Fruit fly (Drosophila melanogaster) whole organism, embryonic: Measurements from ENCODE around the gene Nup93-1.

Experiments used
- CG10321 ChIP-seq: fragments of 200-800 bp; sonication (Bioruptor generic); IDR thresholded peaks from 2 replicates; pipeline ENCODE4 v1.3.6; 2022; ENCODE audit warnings: missing biosample characterization, missing genetic modification characterization
- CG1233 ChIP-seq: fragments of 200-800 bp; sonication (Bioruptor generic); optimal IDR thresholded peaks from 4 replicates; lab custom pipeline; 2018; ENCODE audit warnings: missing biosample characterization, mild to moderate bottlenecking, missing genetic modification characterization
- CG13894 ChIP-seq: fragments of 200-800 bp; sonication (Bioruptor generic); optimal IDR thresholded peaks from 3 replicates; lab custom pipeline; 2018; ENCODE audit warnings: missing biosample characterization, mild to moderate bottlenecking, missing genetic modification characterization, moderate library complexity
- CG15514 ChIP-seq: fragments of 200-800 bp; sonication (Bioruptor generic); optimal IDR thresholded peaks from 3 replicates; lab custom pipeline; 2017; ENCODE audit warnings: missing biosample characterization, missing genetic modification characterization, mild to moderate bottlenecking, moderate library complexity, missing genetic modification reagents
- CG1647 ChIP-seq: fragments of 200-800 bp; sonication (Bioruptor generic); optimal IDR thresholded peaks from 3 replicates; lab custom pipeline; 2016; ENCODE audit warnings: missing biosample characterization, missing genetic modification characterization
- CG16863 ChIP-seq: fragments of 200-800 bp; sonication (Bioruptor generic); optimal IDR thresholded peaks from 3 replicates; lab custom pipeline; 2016; ENCODE audit warnings: missing biosample characterization, missing genetic modification characterization
- CG1832 ChIP-seq: fragments of 200-800 bp; sonication (Bioruptor generic); optimal IDR thresholded peaks from 2 replicates; lab custom pipeline; 2017; ENCODE audit warnings: missing biosample characterization, mild to moderate bottlenecking, missing genetic modification characterization, inconsistent platforms
- CG31365 ChIP-seq: fragments of 200-800 bp; sonication (Bioruptor generic); optimal IDR thresholded peaks from 2 replicates; lab custom pipeline; 2018; ENCODE audit warnings: missing biosample characterization, mild to moderate bottlenecking, missing genetic modification characterization
- CG32772 ChIP-seq: fragments of 200-800 bp; sonication (Bioruptor generic); IDR thresholded peaks from 2 replicates; pipeline ENCODE4 v1.3.6; 2022; ENCODE audit warnings: missing biosample characterization, missing genetic modification characterization
- CG6689 ChIP-seq: fragments of 200-800 bp; sonication (Bioruptor generic); IDR thresholded peaks from 2 replicates; pipeline ENCODE4 v1.3.6; 2022; ENCODE audit warnings: missing biosample characterization, missing genetic modification characterization
- CG6791 ChIP-seq: fragments of 200-800 bp; sonication (Bioruptor generic); IDR thresholded peaks from 3 replicates; pipeline ENCODE4 v1.3.6; 2022; ENCODE audit warnings: missing biosample characterization, missing genetic modification characterization; ENCODE audit not compliant: partially characterized antibody
- CG8478 ChIP-seq: fragments of >200 bp; optimal IDR thresholded peaks from 2 replicates; lab custom pipeline; 2018
- E2f2 ChIP-seq: fragments of 200-800 bp; sonication (Bioruptor generic); IDR thresholded peaks from 2 replicates; pipeline ENCODE4 v1.3.6; 2022; ENCODE audit warnings: missing biosample characterization, missing genetic modification characterization
- Ets65A ChIP-seq: fragments of 200-800 bp; sonication (Bioruptor generic); peaks from one replicate; lab custom pipeline; 2016; ENCODE audit warnings: missing biosample characterization, missing genetic modification characterization
- Hand ChIP-seq: fragments of 200-800 bp; sonication (Bioruptor generic); optimal IDR thresholded peaks from 2 replicates; lab custom pipeline; 2017; ENCODE audit warnings: mild to moderate bottlenecking, missing biosample characterization, missing genetic modification reagents, missing genetic modification characterization
- Hr51 ChIP-seq, 2 experiments: fragments of 200-800 bp; sonication (Bioruptor generic); optimal IDR thresholded peaks; 2 replicates in 1 of 2; 3 replicates in 1 of 2; lab custom pipeline; 2016 to 2018; ENCODE audit warnings: missing biosample characterization in 2 of 2, missing genetic modification characterization in 2 of 2, mild to moderate bottlenecking in 1 of 2, moderate library complexity in 1 of 2
- Med ChIP-seq: fragments of 200-800 bp; sonication (Bioruptor generic); peaks from one replicate; lab custom pipeline; 2016; ENCODE audit warnings: missing biosample characterization, missing genetic modification characterization, mild to moderate bottlenecking, inconsistent platforms, moderate library complexity
- PHDP ChIP-seq: fragments of 200-800 bp; sonication (Bioruptor generic); optimal IDR thresholded peaks from 3 replicates; lab custom pipeline; 2018; ENCODE audit warnings: missing biosample characterization, mild to moderate bottlenecking, missing genetic modification characterization, moderate library complexity
- Pdp1 ChIP-seq, 2 experiments: fragments of 200-800 bp; sonication (Bioruptor generic); optimal IDR thresholded peaks; 3 replicates each; lab custom pipeline; 2016; ENCODE audit warnings: missing biosample characterization in 2 of 2, missing genetic modification characterization in 2 of 2, mild to moderate bottlenecking in 1 of 2, moderate library complexity in 1 of 2
- Sox100B ChIP-seq: fragments of 200-800 bp; sonication (Bioruptor generic); optimal IDR thresholded peaks from 3 replicates; lab custom pipeline; 2018; ENCODE audit warnings: missing biosample characterization, mild to moderate bottlenecking, missing genetic modification characterization
- Sox102F ChIP-seq: fragments of 200-800 bp; sonication (Bioruptor generic); optimal IDR thresholded peaks from 2 replicates; lab custom pipeline; 2018; ENCODE audit warnings: missing biosample characterization, mild to moderate bottlenecking, missing genetic modification characterization, moderate library complexity
- Spps ChIP-seq: fragments of 200-800 bp; sonication (Bioruptor generic); optimal IDR thresholded peaks from 2 replicates; lab custom pipeline; 2018; ENCODE audit warnings: missing biosample characterization, mild to moderate bottlenecking, missing genetic modification characterization
- Xrp1 ChIP-seq: fragments of 200-800 bp; sonication (Bioruptor generic); IDR thresholded peaks from 2 replicates; pipeline ENCODE4 v1.3.6; 2022; ENCODE audit warnings: missing biosample characterization, missing genetic modification characterization
- gem ChIP-seq: fragments of 200-800 bp; sonication (Bioruptor generic); optimal IDR thresholded peaks from 2 replicates; lab custom pipeline; 2019; ENCODE audit warnings: missing biosample characterization, mild to moderate bottlenecking, missing genetic modification characterization, moderate library complexity
- phol ChIP-seq: fragments of 200-800 bp; sonication (Bioruptor generic); optimal IDR thresholded peaks from 3 replicates; lab custom pipeline; 2018; ENCODE audit warnings: missing biosample characterization, mild to moderate bottlenecking, missing genetic modification characterization, moderate library complexity
- row ChIP-seq: fragments of 200-800 bp; sonication (Bioruptor generic); IDR thresholded peaks from 3 replicates; pipeline ENCODE4 v1.3.6; 2022; ENCODE audit warnings: missing biosample characterization, missing genetic modification characterization
- scrt ChIP-seq: fragments of 200-800 bp; sonication (Bioruptor generic); optimal IDR thresholded peaks from 2 replicates; lab custom pipeline; 2018; ENCODE audit warnings: missing biosample characterization, mild to moderate bottlenecking, missing genetic modification characterization, moderate library complexity
- sens ChIP-seq: fragments of 200-800 bp; sonication (Bioruptor generic); peaks from one replicate; lab custom pipeline; 2016; ENCODE audit warnings: missing biosample characterization, missing genetic modification characterization
- slbo ChIP-seq: fragments of 200-800 bp; sonication (Bioruptor generic); IDR thresholded peaks from 2 replicates; pipeline ENCODE4 v1.3.6; 2022; ENCODE audit warnings: missing biosample characterization, missing genetic modification characterization
- sob ChIP-seq: fragments of 200-800 bp; sonication (Bioruptor generic); IDR thresholded peaks from 2 replicates; pipeline ENCODE4 v1.3.6; 2022; ENCODE audit warnings: missing biosample characterization, missing genetic modification characterization
- yki ChIP-seq: fragments of >200 bp; optimal IDR thresholded peaks from 3 replicates; lab custom pipeline; 2018

Nup93-1 gene

dm6 chrX:13788973-13789682, 33.5 kb upstream of the Nup93-1 start (continued):
- TF ChIP-seq Xrp1 (GFP tag; lab: Robert Waterston, UW) (peak; percentile 59; the same call in 1 of the 2 replicates), CG15514 (peak; percentile 33), Hand (GFP tag; lab: Kevin White, UChicago) (peak; percentile 11), CG1647 (GFP tag; lab: Kevin White, UChicago) (peak; percentile 22)

dm6 chrX:13791011-13791410, 31.6 kb upstream of the Nup93-1 start, which contains the start of gene CG10993:
CG10993 (minus strand) TSS chrX:13791111.
- TF ChIP-seq CG10321 (GFP tag; lab: Robert Waterston, UW) = no peak
- no peak for TF ChIP-seq CG1832 (GFP tag; lab: Kevin White, UChicago)
- TF ChIP-seq CG32772 (GFP tag; lab: Robert Waterston, UW) = no peak
- no peak for TF ChIP-seq Med (GFP tag; lab: Kevin White, UChicago)
- TF ChIP-seq CG16863 = no peak
- no peak for TF ChIP-seq scrt
- TF ChIP-seq Spps (tag; lab: Kevin White, UChicago) = no peak
- TF ChIP-seq Sox100B (GFP tag; lab: Kevin White, UChicago) = no peak

dm6 chrX:13792463-13792862, 30.2 kb upstream of the Nup93-1 start:
- TF ChIP-seq CG31365 (tag; lab: Kevin White, UChicago) (no peak), CG10321 (GFP tag; lab: Robert Waterston, UW) (peak; percentile 50), phol (tag; lab: Kevin White, UChicago) (peak; percentile 14), PHDP (tag; lab: Kevin White, UChicago) (no peak), CG1832 (GFP tag; lab: Kevin White, UChicago) (peak; percentile 59), CG8478 (lab: Kevin White, UChicago) (no peak), CG6791 (0 out of 3 replicates have a peak, but pooled peaks have one; percentile 40), CG13894 (tag; lab: Kevin White, UChicago) (peak; percentile 79)

dm6 chrX:13797538-13797937, 25.1 kb upstream of the Nup93-1 start, which contains the start of gene CG10996:
CG10996 (minus strand) TSS chrX:13797638.
- TF ChIP-seq CG1233 = no peak
- TF ChIP-seq sens (GFP tag; lab: Kevin White, UChicago) = peak; percentile 15

dm6 chrX:13800680-13801079, 21.9 kb upstream of the Nup93-1 start:
- TF ChIP-seq gem (tag; lab: Kevin White, UChicago) (peak; percentile 19), Hr51 (GFP tag; optimal IDR thresholded peaks at IDR 0.05; lab: Kevin White, UChicago) (no peak), Sox102F (peak; percentile 25), Ets65A (peak; percentile 89), Pdp1 (GFP tag; optimal IDR thresholded peaks at IDR 0.05; lab: Kevin White, UChicago) (peak in 1 of 2 experiments; percentile 13), yki (no peak), sob (GFP tag; lab: Robert Waterston, UW) (0 out of 2 replicates have a peak, but pooled peaks have one; percentile 19), E2f2 (no peak), row (GFP tag; lab: Robert Waterston, UW) (peak; percentile 32; the same call in 2 of the 3 replicates), CG6689 (GFP tag; lab: Robert Waterston, UW) (peak; percentile 33; the same call in 1 of the 2 replicates), slbo (peak; percentile 29; the same call in 1 of the 2 replicates), sens (GFP tag; lab: Kevin White, UChicago) (peak; percentile 9)
